Fruit fly (Drosophila melanogaster) whole organism, pupa: ENCODE measurements around the gene tll.

Experiments
- CG10348 ChIP-seq: fragments of 200-800 bp; sonication (Bioruptor generic); IDR thresholded peaks from 2 replicates; pipeline ENCODE4 v1.3.6; 2022; ENCODE audit warnings: missing biosample characterization, missing genetic modification characterization
- CG12605 ChIP-seq: fragments of 200-800 bp; sonication (Bioruptor generic); IDR thresholded peaks from 2 replicates; pipeline ENCODE4 v1.3.6; 2022; ENCODE audit warnings: missing biosample characterization, missing genetic modification characterization
- CG13204 ChIP-seq: fragments of 200-800 bp; sonication (Bioruptor generic); optimal IDR thresholded peaks from 2 replicates; lab custom pipeline; 2018; ENCODE audit warnings: missing biosample characterization, mild to moderate bottlenecking, missing genetic modification characterization, moderate library complexity
- CG14655 ChIP-seq: fragments of 200-800 bp; sonication (Bioruptor generic); optimal IDR thresholded peaks from 3 replicates; lab custom pipeline; 2017; ENCODE audit warnings: mild to moderate bottlenecking, missing biosample characterization, missing genetic modification reagents, missing genetic modification characterization
- CG15710 ChIP-seq: fragments of 200-800 bp; sonication (Bioruptor generic); optimal IDR thresholded peaks from 2 replicates; lab custom pipeline; 2018; ENCODE audit warnings: missing biosample characterization, mild to moderate bottlenecking, missing genetic modification characterization, moderate library complexity
- CG17806 ChIP-seq: fragments of 200-800 bp; sonication (Bioruptor generic); optimal IDR thresholded peaks from 2 replicates; lab custom pipeline; 2018; ENCODE audit warnings: missing biosample characterization, mild to moderate bottlenecking, missing genetic modification characterization, moderate library complexity
- CG32121 ChIP-seq: fragments of 200-800 bp; sonication (Bioruptor generic); IDR thresholded peaks from 2 replicates; pipeline ENCODE4 v1.3.6; 2022; ENCODE audit warnings: missing biosample characterization, missing genetic modification characterization
- CG34367 ChIP-seq: fragments of 200-800 bp; sonication (Bioruptor generic); optimal IDR thresholded peaks from 2 replicates; lab custom pipeline; 2018; ENCODE audit warnings: missing biosample characterization, mild to moderate bottlenecking, missing genetic modification characterization
- CG4496 ChIP-seq: fragments of 200-800 bp; sonication (Bioruptor generic); IDR thresholded peaks from 3 replicates; pipeline ENCODE4 v1.3.6; 2022; ENCODE audit warnings: missing biosample characterization, missing genetic modification characterization
- CG8159 ChIP-seq: fragments of 200-800 bp; sonication (Bioruptor generic); optimal IDR thresholded peaks from 3 replicates; lab custom pipeline; 2018; ENCODE audit warnings: missing biosample characterization, mild to moderate bottlenecking, missing genetic modification characterization, moderate library complexity
- CG8301 ChIP-seq: fragments of 200-800 bp; sonication (Bioruptor generic); optimal IDR thresholded peaks from 2 replicates; lab custom pipeline; 2018; ENCODE audit warnings: missing biosample characterization, mild to moderate bottlenecking, missing genetic modification characterization
- CG9948 ChIP-seq: fragments of 200-800 bp; sonication (Bioruptor generic); optimal IDR thresholded peaks from 2 replicates; lab custom pipeline; 2018; ENCODE audit warnings: missing biosample characterization, mild to moderate bottlenecking, missing genetic modification characterization, moderate library complexity
- D1 ChIP-seq: fragments of 200-800 bp; sonication (Bioruptor generic); optimal IDR thresholded peaks from 2 replicates; lab custom pipeline; 2018; ENCODE audit warnings: missing biosample characterization, mild to moderate bottlenecking, missing genetic modification characterization, moderate library complexity
- EcR ChIP-seq: fragments of 200-800 bp; sonication (Bioruptor generic); optimal IDR thresholded peaks from 3 replicates; lab custom pipeline; 2019; ENCODE audit warnings: missing biosample characterization, missing genetic modification characterization, mild to moderate bottlenecking, moderate library complexity, missing genetic modification reagents
- Ets98B ChIP-seq: fragments of 200-800 bp; sonication (Bioruptor generic); IDR thresholded peaks from 2 replicates; pipeline ENCODE4 v1.3.6; 2022; ENCODE audit warnings: missing biosample characterization, missing genetic modification characterization
- Pif1A ChIP-seq: fragments of 200-800 bp; sonication (Bioruptor generic); optimal IDR thresholded peaks from 3 replicates; lab custom pipeline; 2016; ENCODE audit warnings: missing biosample characterization, missing genetic modification characterization
- Pif1B ChIP-seq: fragments of 200-800 bp; sonication (Bioruptor generic); optimal IDR thresholded peaks from 3 replicates; lab custom pipeline; 2016; ENCODE audit warnings: missing biosample characterization, missing genetic modification characterization
- Snoo ChIP-seq: fragments of 200-800 bp; sonication (Bioruptor generic); optimal IDR thresholded peaks from 3 replicates; lab custom pipeline; 2017; ENCODE audit warnings: missing biosample characterization, mild to moderate bottlenecking, missing genetic modification characterization, inconsistent platforms
- fd96Ca ChIP-seq: fragments of 200-800 bp; sonication (Bioruptor generic); IDR thresholded peaks from 3 replicates; pipeline ENCODE4 v1.3.6; 2022; ENCODE audit warnings: missing biosample characterization, missing genetic modification characterization
- gl ChIP-seq: fragments of 200-800 bp; sonication (Bioruptor generic); optimal IDR thresholded peaks from 2 replicates; lab custom pipeline; 2018; ENCODE audit warnings: missing biosample characterization, mild to moderate bottlenecking, missing genetic modification characterization
- rn ChIP-seq: fragments of 200-800 bp; sonication (Bioruptor generic); IDR thresholded peaks from 2 replicates; pipeline ENCODE4 v1.3.6; 2022; ENCODE audit warnings: missing biosample characterization, missing genetic modification characterization

Gene tll

dm6 chr3R:30813903-30814339, 38.2 kb upstream of the tll start:
- TF ChIP-seq CG10348 (no peak), rn (peak; percentile 52; the same call in 1 of the 2 replicates), CG8301 (tag; lab: Kevin White, UChicago) (peak; percentile 76), EcR (GFP tag; lab: Kevin White, UChicago) (no peak), fd96Ca (GFP tag; lab: Robert Waterston, UW) (peak; percentile 57; the same call in 1 of the 3 replicates), CG34367 (tag; lab: Kevin White, UChicago) (peak; percentile 52), CG17806 (tag; lab: Kevin White, UChicago) (peak; percentile 73), CG8159 (tag; lab: Kevin White, UChicago) (peak; percentile 76), gl (tag; lab: Kevin White, UChicago) (peak; percentile 30), Snoo (tag; lab: Kevin White, UChicago) (peak; percentile 84), CG14655 (peak; percentile 70), Pif1B (GFP tag; lab: Kevin White, UChicago) (peak; percentile 80), CG13204 (GFP tag; lab: Kevin White, UChicago) (no peak), CG4496 (GFP tag; lab: Robert Waterston, UW) (peak; percentile 87), Pif1A (GFP tag; lab: Kevin White, UChicago) (peak; percentile 85), D1 (tag; lab: Kevin White, UChicago) (no peak), CG12605 (GFP tag; lab: Robert Waterston, UW) (peak; percentile 74), Ets98B (peak; percentile 87), CG15710 (peak; percentile 59), CG32121 (GFP tag; lab: Robert Waterston, UW) (peak; percentile 87), CG9948 (peak; percentile 56)
- TF ChIP-seq, all 21 proteins: peak for 17

- TF ChIP-seq Pif1A (GFP tag; lab: Kevin White, UChicago) (peak; percentile 72), EcR (GFP tag; lab: Kevin White, UChicago) (no peak), fd96Ca (GFP tag; lab: Robert Waterston, UW) (peak; percentile 91), CG15710 (peak; percentile 46), Snoo (tag; lab: Kevin White, UChicago) (no peak), CG9948 (peak; percentile 40), rn (0 out of 2 replicates have a peak, but pooled peaks have one; percentile 24), CG34367 (tag; lab: Kevin White, UChicago) (peak; percentile 45), CG17806 (tag; lab: Kevin White, UChicago) (peak; percentile 38), CG8301 (tag; lab: Kevin White, UChicago) (peak; percentile 79), CG14655 (peak; percentile 79), Ets98B (peak; percentile 51; the same call in 1 of the 2 replicates), D1 (tag; lab: Kevin White, UChicago) (no peak), CG10348 (no peak), gl (tag; lab: Kevin White, UChicago) (no peak), CG32121 (GFP tag; lab: Robert Waterston, UW) (peak; percentile 75), CG12605 (GFP tag; lab: Robert Waterston, UW) (peak; percentile 68), CG13204 (GFP tag; lab: Kevin White, UChicago) (no peak), CG4496 (GFP tag; lab: Robert Waterston, UW) (peak; percentile 89), Pif1B (GFP tag; lab: Kevin White, UChicago) (peak; percentile 56), CG8159 (tag; lab: Kevin White, UChicago) (peak; percentile 59)
Measured at dm6 chr3R:30814597-30815252, 37.4 kb upstream of the tll start.

- 0 out of 3 replicates have a peak, but pooled peaks have one; percentile 13 for TF ChIP-seq CG4496 (GFP tag; lab: Robert Waterston, UW)
- TF ChIP-seq CG8159 (tag; lab: Kevin White, UChicago): no peak
Measured at dm6 chr3R:30816200-30816599, 35.9 kb upstream of the tll start.

dm6 chr3R:30817246-30817645, 34.9 kb upstream of the tll start:
- TF ChIP-seq CG10348 (no peak), D1 (tag; lab: Kevin White, UChicago) (no peak), CG13204 (GFP tag; lab: Kevin White, UChicago) (no peak), CG15710 (peak; percentile 35), CG9948 (peak; percentile 4), Pif1B (GFP tag; lab: Kevin White, UChicago) (no peak), CG12605 (GFP tag; lab: Robert Waterston, UW) (0 out of 2 replicates have a peak, but pooled peaks have one; percentile 17), CG32121 (GFP tag; lab: Robert Waterston, UW) (no peak), Snoo (tag; lab: Kevin White, UChicago) (peak; percentile 30), CG14655 (peak; percentile 19), EcR (GFP tag; lab: Kevin White, UChicago) (no peak), gl (tag; lab: Kevin White, UChicago) (no peak), fd96Ca (GFP tag; lab: Robert Waterston, UW) (no peak), CG34367 (tag; lab: Kevin White, UChicago) (no peak), Pif1A (GFP tag; lab: Kevin White, UChicago) (peak; percentile 45), Ets98B (no peak), CG8301 (tag; lab: Kevin White, UChicago) (peak; percentile 31), CG17806 (tag; lab: Kevin White, UChicago) (peak; percentile 42), rn (no peak), CG8159 (tag; lab: Kevin White, UChicago) (peak; percentile 41), CG4496 (GFP tag; lab: Robert Waterston, UW) (no peak)

dm6 chr3R:30820707-30821319, 31.3 kb upstream of the tll start:
- TF ChIP-seq EcR (GFP tag; lab: Kevin White, UChicago): no peak
- no peak for TF ChIP-seq Pif1A (GFP tag; lab: Kevin White, UChicago)
- no peak for TF ChIP-seq Pif1B (GFP tag; lab: Kevin White, UChicago)
- TF ChIP-seq fd96Ca (GFP tag; lab: Robert Waterston, UW): 0 out of 3 replicates have a peak, but pooled peaks have one; percentile 38
- TF ChIP-seq Snoo (tag; lab: Kevin White, UChicago): no peak
- peak; percentile 53 for TF ChIP-seq CG4496 (GFP tag; lab: Robert Waterston, UW)
- no peak for TF ChIP-seq CG14655
